Fruit fly (Drosophila melanogaster): ENCODE measurements around the gene CG34241.

The CG34241 gene

dm6 chr3L:12111081-12111958 is 16.5 kb upstream of the CG34241 start (continued):
- TF ChIP-seq ewg (GFP tag; optimal IDR thresholded peaks at IDR 0.05) = peak; percentile 64
- no peak for TF ChIP-seq crc (GFP tag; optimal IDR thresholded peaks at IDR 0.05)
- TF ChIP-seq tap (tag; optimal IDR thresholded peaks at IDR 0.05) = peak; percentile 78
- TF ChIP-seq insv (GFP tag; optimal IDR thresholded peaks at IDR 0.05) = peak in 1 of 2 experiments; percentile 76
- TF ChIP-seq mld (GFP tag; IDR thresholded peaks at IDR 0.05; ENCODE audit: partially characterized antibody) = no peak
- no peak for TF ChIP-seq sc (optimal IDR thresholded peaks at IDR 0.05)
- TF ChIP-seq sc (GFP tag; optimal IDR thresholded peaks at IDR 0.05) = peak; percentile 78
- TF ChIP-seq ash1 (GFP tag; optimal IDR thresholded peaks at IDR 0.05) = no peak
- peak; percentile 52 for TF ChIP-seq sob (GFP tag; IDR thresholded peaks at IDR 0.05)
- no peak for TF ChIP-seq her (GFP tag; optimal IDR thresholded peaks at IDR 0.05)
- no peak for TF ChIP-seq CG10274 (GFP tag; optimal IDR thresholded peaks at IDR 0.05)

- TF ChIP-seq usp (GFP tag; optimal IDR thresholded peaks at IDR 0.05) (no peak), lab (GFP tag; optimal IDR thresholded peaks at IDR 0.05) (no peak), sens (GFP tag) (peak; percentile 22), tup (GFP tag; optimal IDR thresholded peaks at IDR 0.05) (no peak), Med (GFP tag) (peak; percentile 14), hbn (GFP tag; IDR thresholded peaks at IDR 0.05; ENCODE audit: partially characterized antibody) (no peak), Drgx (GFP tag; IDR thresholded peaks at IDR 0.05) (0 out of 2 replicates have a peak, but pooled peaks have one; percentile 35), Oaz (GFP tag; IDR thresholded peaks at IDR 0.05) (no peak), zf30C (GFP tag; optimal IDR thresholded peaks at IDR 0.05) (no peak), lov (optimal IDR thresholded peaks at IDR 0.05) (no peak), lov (GFP tag; IDR thresholded peaks at IDR 0.05) (0 out of 3 replicates have a peak, but pooled peaks have one; percentile 8), Ets65A (GFP tag) (peak; percentile 40), Antp (GFP tag; optimal IDR thresholded peaks at IDR 0.05) (no peak), Eip74EF (GFP tag; optimal IDR thresholded peaks at IDR 0.05) (no peak), pnt (GFP tag; optimal IDR thresholded peaks at IDR 0.05) (no peak)
These were observed 14.8 kb upstream of the CG34241 start for dm6 chr3L:12112967-12113366.

dm6 chr3L:12113589-12113988 is 14.2 kb upstream of the CG34241 start:
- no peak for TF ChIP-seq CG16815 (GFP tag; optimal IDR thresholded peaks at IDR 0.05)
- no peak for TF ChIP-seq CG6175 (GFP tag; IDR thresholded peaks at IDR 0.05)
- no peak for TF ChIP-seq sd (tag; optimal IDR thresholded peaks at IDR 0.05)
- no peak for TF ChIP-seq H2.0 (GFP tag; IDR thresholded peaks at IDR 0.05)
- no peak for TF ChIP-seq Spps (tag; optimal IDR thresholded peaks at IDR 0.05)
- no peak for TF ChIP-seq CG9876 (GFP tag; optimal IDR thresholded peaks at IDR 0.05)
- no peak for TF ChIP-seq Hr3 (GFP tag; optimal IDR thresholded peaks at IDR 0.05)
- TF ChIP-seq CG11398 (GFP tag; optimal IDR thresholded peaks at IDR 0.05) = no peak
- no peak for TF ChIP-seq CG11085 (GFP tag; IDR thresholded peaks at IDR 0.05)
- no peak for TF ChIP-seq CG14014 (GFP tag; IDR thresholded peaks at IDR 0.05)
- TF ChIP-seq CG4404 (GFP tag; IDR thresholded peaks at IDR 0.05) = no peak
- TF ChIP-seq psq (GFP tag; optimal IDR thresholded peaks at IDR 0.05) = no peak
- no peak for TF ChIP-seq CG4730 (GFP tag; IDR thresholded peaks at IDR 0.05)
